Worm (Caenorhabditis elegans) whole organism, young adult: ENCODE measurements around the gene vps-16.

Experiments used
- B0019.2 ChIP-seq: fragments of 200-800 bp; sonication (Bioruptor generic); conservative IDR thresholded peaks from 2 replicates; pipeline ENCODE4 v1.3.6; 2022; ENCODE audit warnings: missing genetic modification reagents, missing genetic modification characterization, missing compliant biosample characterization
- B0035.1 ChIP-seq: sonication (generic microtip); optimal IDR thresholded peaks from 2 replicates; lab custom pipeline; 2016; ENCODE audit warnings: missing genetic modification characterization, mild to moderate bottlenecking, missing compliant biosample characterization, missing genotype, missing genetic modification reagents
- B0261.1 ChIP-seq: sonication (generic microtip); optimal IDR thresholded peaks from 2 replicates; lab custom pipeline; 2016; ENCODE audit warnings: mild to moderate bottlenecking, missing genetic modification characterization, moderate library complexity, missing compliant biosample characterization
- B0336.3 ChIP-seq: fragments of 200-800 bp; sonication (Bioruptor generic); IDR thresholded peaks from 2 replicates; pipeline ENCODE4 v1.3.6; 2022; ENCODE audit warnings: missing genetic modification characterization, missing compliant biosample characterization
- D2030.7 ChIP-seq: fragments of 200-800 bp; sonication (Bioruptor generic); IDR thresholded peaks from 2 replicates; pipeline ENCODE4 v1.3.6; 2022; ENCODE audit warnings: missing genetic modification reagents, missing genetic modification characterization, missing compliant biosample characterization
- F22D6.2 ChIP-seq: sonication (generic microtip); optimal IDR thresholded peaks from 2 replicates; lab custom pipeline; 2016; ENCODE audit warnings: mild to moderate bottlenecking, missing genetic modification characterization, missing compliant biosample characterization
- F23B12.7 ChIP-seq: sonication (generic microtip); optimal IDR thresholded peaks from 2 replicates; lab custom pipeline; 2017; ENCODE audit warnings: missing genetic modification characterization, mild to moderate bottlenecking, missing compliant biosample characterization, antibody characterized with exemption, moderate library complexity; ENCODE audit not compliant: insufficient read depth
- F39B2.1 ChIP-seq: fragments of 200-800 bp; sonication (Bioruptor generic); IDR thresholded peaks from 2 replicates; pipeline ENCODE4 v1.3.6; 2022; ENCODE audit warnings: missing genetic modification reagents, missing genetic modification characterization, missing compliant biosample characterization
- F49E8.2 ChIP-seq: sonication (generic microtip); optimal IDR thresholded peaks from 3 replicates; lab custom pipeline; 2017; ENCODE audit warnings: missing genetic modification characterization, mild to moderate bottlenecking, missing compliant biosample characterization, antibody characterized with exemption, moderate library complexity; ENCODE audit not compliant: insufficient read depth
- K11D2.4 ChIP-seq: fragments of 200-800 bp; sonication (Bioruptor generic); IDR thresholded peaks from 2 replicates; pipeline ENCODE4 v1.3.6; 2022; ENCODE audit warnings: missing genetic modification reagents, missing genetic modification characterization, missing compliant biosample characterization
- K12H6.12 ChIP-seq: fragments of 200-800 bp; sonication (Bioruptor generic); optimal IDR thresholded peaks from 2 replicates; lab custom pipeline; 2018; ENCODE audit warnings: mild to moderate bottlenecking, missing genetic modification characterization, missing compliant biosample characterization
- Y56A3A.18 ChIP-seq: fragments of 200-800 bp; sonication (Bioruptor generic); IDR thresholded peaks from 2 replicates; pipeline ENCODE4 v1.3.6; 2022; ENCODE audit warnings: missing genetic modification reagents, missing genetic modification characterization, missing compliant biosample characterization
- Y67H2A.10 ChIP-seq: fragments of 200-800 bp; sonication (Bioruptor generic); conservative IDR thresholded peaks from 2 replicates; pipeline ENCODE4 v1.3.6; 2022; ENCODE audit warnings: missing genetic modification reagents, missing genetic modification characterization, missing compliant biosample characterization
- Y95B8A.8 ChIP-seq: fragments of 200-800 bp; sonication (Bioruptor generic); IDR thresholded peaks from 2 replicates; pipeline ENCODE4 v1.3.6; 2022; ENCODE audit warnings: missing genetic modification reagents, missing genetic modification characterization, missing compliant biosample characterization
- ZK185.1 ChIP-seq: sonication (generic microtip); optimal IDR thresholded peaks from 2 replicates; lab custom pipeline; 2016; ENCODE audit warnings: mild to moderate bottlenecking, missing genetic modification characterization, missing compliant biosample characterization; ENCODE audit not compliant: poor library complexity, severe bottlenecking
- ama-1 ChIP-seq, 3 experiments: fragments of 150-350 bp in 1 of 3; sonication (generic microtip) in 2 of 3; optimal IDR thresholded peaks; 2 replicates each; lab custom pipeline; 2014 to 2018; ENCODE audit warnings: missing biosample characterization in 2 of 3, missing genetic modification characterization in 2 of 3, missing genetic modification reagents in 2 of 3
- athp-1 ChIP-seq: sonication (generic microtip); optimal IDR thresholded peaks from 2 replicates; lab custom pipeline; 2017; ENCODE audit warnings: mild to moderate bottlenecking, missing genetic modification characterization, missing compliant biosample characterization
- attf-5 ChIP-seq: fragments of 200-800 bp; sonication (Bioruptor generic); optimal IDR thresholded peaks from 2 replicates; lab custom pipeline; 2018; ENCODE audit warnings: mild to moderate bottlenecking, missing genetic modification characterization, missing compliant biosample characterization
- ccch-3 ChIP-seq: fragments of 200-800 bp; sonication (Bioruptor generic); optimal IDR thresholded peaks from 2 replicates; lab custom pipeline; 2018; ENCODE audit warnings: mild to moderate bottlenecking, missing genetic modification characterization, missing compliant biosample characterization
- cebp-1 ChIP-seq, 2 experiments: fragments of 200-800 bp in 1 of 2; sonication (Bioruptor generic) in 1 of 2; sonication (generic microtip) in 1 of 2; IDR thresholded peaks in 1 of 2; optimal IDR thresholded peaks in 1 of 2; 2 replicates each; pipeline versions ENCODE4 v1.3.6 to Lab custom; 2017 to 2022; ENCODE audit warnings: missing compliant biosample characterization in 2 of 2, missing genetic modification characterization in 2 of 2, mild to moderate bottlenecking in 1 of 2, missing genetic modification reagents in 1 of 2, moderate library complexity in 1 of 2
- ceh-27 ChIP-seq: fragments of 200-800 bp; sonication (Bioruptor generic); optimal IDR thresholded peaks from 2 replicates; lab custom pipeline; 2018; ENCODE audit warnings: mild to moderate bottlenecking, missing genetic modification characterization, moderate library complexity, missing compliant biosample characterization
- ceh-79 ChIP-seq: sonication (generic microtip); optimal IDR thresholded peaks from 2 replicates; lab custom pipeline; 2017; ENCODE audit warnings: mild to moderate bottlenecking, missing genetic modification characterization, missing compliant biosample characterization
- ceh-91 ChIP-seq: fragments of 200-800 bp; sonication (Bioruptor generic); IDR thresholded peaks from 2 replicates; pipeline ENCODE4 v1.3.6; 2022; ENCODE audit warnings: missing genetic modification reagents, missing genetic modification characterization, missing compliant biosample characterization
- dpff-1 ChIP-seq: sonication (generic microtip); optimal IDR thresholded peaks from 2 replicates; lab custom pipeline; 2017; ENCODE audit warnings: mild to moderate bottlenecking, missing genetic modification characterization, missing compliant biosample characterization
- dpl-1 ChIP-seq: fragments of 150-350 bp; optimal IDR thresholded peaks from 2 replicates; lab custom pipeline; 2014; ENCODE audit warnings: missing biosample characterization, missing genetic modification reagents, missing genetic modification characterization
- egrh-3 ChIP-seq: fragments of 200-800 bp; sonication (Bioruptor generic); IDR thresholded peaks from 2 replicates; pipeline ENCODE4 v1.3.6; 2022; ENCODE audit warnings: missing genetic modification reagents, missing genetic modification characterization, missing compliant biosample characterization
- gei-17 ChIP-seq: fragments of 200-800 bp; sonication (Bioruptor generic); optimal IDR thresholded peaks from 2 replicates; lab custom pipeline; 2018; ENCODE audit warnings: mild to moderate bottlenecking, missing genetic modification characterization, missing compliant biosample characterization
- hmg-1.2 ChIP-seq: fragments of 200-800 bp; sonication (Bioruptor generic); IDR thresholded peaks from 2 replicates; pipeline ENCODE4 v1.3.6; 2022; ENCODE audit warnings: missing genetic modification reagents, missing genetic modification characterization, missing compliant biosample characterization
- lin-26 ChIP-seq: fragments of 200-800 bp; sonication (Bioruptor generic); IDR thresholded peaks from 2 replicates; pipeline ENCODE4 v1.3.6; 2022; ENCODE audit warnings: missing genetic modification reagents, missing genetic modification characterization, missing compliant biosample characterization
- lin-35 ChIP-seq, 3 experiments: fragments of 150-350 bp in 2 of 3; sonication (generic microtip) in 1 of 3; optimal IDR thresholded peaks; 2 replicates each; lab custom pipeline; 2014 to 2018; ENCODE audit warnings: missing biosample characterization in 3 of 3, missing genetic modification characterization in 3 of 3, missing genetic modification reagents in 3 of 3
- lin-40 ChIP-seq: sonication (generic microtip); optimal IDR thresholded peaks from 2 replicates; lab custom pipeline; 2016; ENCODE audit warnings: missing genetic modification characterization, mild to moderate bottlenecking, missing compliant biosample characterization, missing genotype, missing genetic modification reagents
- lir-1 ChIP-seq: fragments of 200-800 bp; sonication (Bioruptor generic); conservative IDR thresholded peaks from 2 replicates; pipeline ENCODE4 v1.3.6; 2022; ENCODE audit warnings: missing genetic modification reagents, missing genetic modification characterization, missing compliant biosample characterization
- madf-6 ChIP-seq: fragments of 200-800 bp; sonication (Bioruptor generic); IDR thresholded peaks from 2 replicates; pipeline ENCODE4 v1.3.6; 2022; ENCODE audit warnings: missing genetic modification reagents, missing genetic modification characterization, missing compliant biosample characterization
- madf-8 ChIP-seq: fragments of 200-800 bp; sonication (Bioruptor generic); conservative IDR thresholded peaks from 2 replicates; pipeline ENCODE4 v1.3.6; 2022; ENCODE audit warnings: missing genetic modification reagents, missing genetic modification characterization, missing compliant biosample characterization
- mcd-1 ChIP-seq: fragments of 200-800 bp; sonication (Bioruptor generic); IDR thresholded peaks from 2 replicates; pipeline ENCODE4 v1.3.6; 2022; ENCODE audit warnings: missing genetic modification reagents, missing genetic modification characterization, missing compliant biosample characterization
- nfya-2 ChIP-seq: fragments of 200-800 bp; sonication (Bioruptor generic); IDR thresholded peaks from 2 replicates; pipeline ENCODE4 v1.3.6; 2022; ENCODE audit warnings: missing genetic modification reagents, missing genetic modification characterization, missing compliant biosample characterization
- nhr-120 ChIP-seq: fragments of 200-800 bp; sonication (Bioruptor generic); IDR thresholded peaks from 2 replicates; pipeline ENCODE4 v1.3.6; 2022; ENCODE audit warnings: missing genetic modification characterization, missing compliant biosample characterization
- pbrm-1 ChIP-seq: fragments of 200-800 bp; sonication (Bioruptor generic); IDR thresholded peaks from 2 replicates; pipeline ENCODE4 v1.3.6; 2022; ENCODE audit warnings: missing genetic modification reagents, missing genetic modification characterization, missing compliant biosample characterization
- rcor-1 ChIP-seq: fragments of 200-800 bp; sonication (Bioruptor generic); IDR thresholded peaks from 2 replicates; pipeline ENCODE4 v1.3.6; 2022; ENCODE audit warnings: missing genetic modification reagents, missing genetic modification characterization, missing compliant biosample characterization
- repo-1 ChIP-seq: sonication (generic microtip); optimal IDR thresholded peaks from 2 replicates; lab custom pipeline; 2017; ENCODE audit warnings: mild to moderate bottlenecking, missing genetic modification characterization, missing compliant biosample characterization
- snpc-1.1 ChIP-seq: sonication (generic microtip); optimal IDR thresholded peaks from 2 replicates; lab custom pipeline; 2017; ENCODE audit warnings: missing genetic modification characterization, mild to moderate bottlenecking, missing compliant biosample characterization, antibody characterized with exemption, moderate library complexity, missing genotype, missing genetic modification reagents; ENCODE audit not compliant: insufficient read depth
- snpc-1.3 ChIP-seq: sonication (generic microtip); optimal IDR thresholded peaks from 2 replicates; lab custom pipeline; 2017; ENCODE audit warnings: missing genetic modification characterization, mild to moderate bottlenecking, missing compliant biosample characterization, antibody characterized with exemption, moderate library complexity, missing genotype, missing genetic modification reagents; ENCODE audit not compliant: insufficient read depth
- snpc-4 ChIP-seq, 5 experiments: fragments of 150-350 bp in 1 of 5; sonication (generic microtip) in 4 of 5; optimal IDR thresholded peaks; 2 replicates each; lab custom pipeline; 2014 to 2018; ENCODE audit warnings: missing genetic modification characterization in 5 of 5, missing biosample characterization in 3 of 5, antibody characterized with exemption in 2 of 5, mild to moderate bottlenecking in 2 of 5, missing compliant biosample characterization in 2 of 5, missing genotype in 2 of 5, moderate library complexity in 2 of 5, missing genetic modification reagents in 1 of 5
- ztf-18 ChIP-seq: sonication (generic microtip); optimal IDR thresholded peaks from 2 replicates; lab custom pipeline; 2016; ENCODE audit warnings: missing genotype, mild to moderate bottlenecking, missing genetic modification characterization, missing compliant biosample characterization
- ztf-26 ChIP-seq: sonication (generic microtip); optimal IDR thresholded peaks from 2 replicates; lab custom pipeline; 2017; ENCODE audit warnings: missing genetic modification characterization, missing compliant biosample characterization
- ztf-28 ChIP-seq: fragments of 200-800 bp; sonication (Bioruptor generic); IDR thresholded peaks from 2 replicates; pipeline ENCODE4 v1.3.6; 2022; ENCODE audit warnings: missing genetic modification reagents, missing genetic modification characterization, missing compliant biosample characterization

The vps-16 gene

ce11 chrIII:6431766-6432228, 1.2 kb upstream of the vps-16 start, which contains the start of the genes mrps-17 and txdc-9:
TSS of gene mrps-17 (minus strand) at chrIII:6431798.
TSS of gene txdc-9 (plus strand) at chrIII:6432178.
- no peak for TF ChIP-seq Y67H2A.10 (GFP tag; lab: Robert Waterston, UW)
- no peak for TF ChIP-seq K11D2.4 (GFP tag; lab: Robert Waterston, UW)
- peak; percentile 16; the same call in 1 of the 2 replicates for TF ChIP-seq madf-6
- TF ChIP-seq egrh-3 (GFP tag; lab: Robert Waterston, UW) = no peak
- no peak for TF ChIP-seq B0035.1 (tag; lab: Kevin White, UChicago)
- TF ChIP-seq ceh-79 (tag; lab: Kevin White, UChicago) = no peak
- TF ChIP-seq B0261.1 (tag; lab: Kevin White, UChicago) = no peak
- TF ChIP-seq ceh-27 (GFP tag; lab: Kevin White, UChicago) = peak; percentile 55
- peak; percentile 47; the same call in 1 of the 2 replicates for TF ChIP-seq hmg-1.2 (GFP tag; lab: Robert Waterston, UW)
- TF ChIP-seq nfya-2 (GFP tag; lab: Robert Waterston, UW) = no peak
- peak; percentile 70 for TF ChIP-seq snpc-1.3 (tag; lab: Kevin White, UChicago)
- TF ChIP-seq ama-1 (optimal IDR thresholded peaks at IDR 0.05; lab: Kevin White, UChicago) = no peak
- peak in 1 of 2 experiments; percentile 13 for TF ChIP-seq ama-1 (GFP tag; optimal IDR thresholded peaks at IDR 0.05; lab: Kevin White, UChicago)
- no peak for TF ChIP-seq snpc-4 (GFP tag; optimal IDR thresholded peaks at IDR 0.05; lab: Kevin White, UChicago)
- peak in 1 of 4 experiments; percentile 35 for TF ChIP-seq snpc-4 (tag; optimal IDR thresholded peaks at IDR 0.05; lab: Kevin White, UChicago)
- TF ChIP-seq ceh-91 (GFP tag; lab: Robert Waterston, UW) = no peak
- no peak for TF ChIP-seq F39B2.1 (GFP tag; lab: Robert Waterston, UW)
- TF ChIP-seq Y95B8A.8 (GFP tag; lab: Robert Waterston, UW) = no peak
- TF ChIP-seq lin-40 (tag; lab: Kevin White, UChicago) = peak; percentile 33
- TF ChIP-seq F49E8.2 (tag; lab: Kevin White, UChicago) = no peak
- TF ChIP-seq ccch-3 (GFP tag; lab: Kevin White, UChicago) = no peak
- TF ChIP-seq mcd-1 (GFP tag; lab: Robert Waterston, UW) = peak; percentile 82
- peak; percentile 27 for TF ChIP-seq snpc-1.1
- TF ChIP-seq B0019.2 (GFP tag; lab: Robert Waterston, UW) = 0 out of 2 replicates have a peak, but pooled peaks have one; percentile 39
- TF ChIP-seq cebp-1 (GFP tag; IDR thresholded peaks at IDR 0.05; lab: Robert Waterston, UW) = no peak
- TF ChIP-seq cebp-1 (tag; optimal IDR thresholded peaks at IDR 0.05; lab: Kevin White, UChicago) = peak; percentile 48
- peak; percentile 85 for TF ChIP-seq F23B12.7
- no peak for TF ChIP-seq madf-8 (GFP tag; lab: Robert Waterston, UW)
- no peak for TF ChIP-seq dpff-1 (tag; lab: Kevin White, UChicago)
- no peak for TF ChIP-seq lir-1 (GFP tag; lab: Robert Waterston, UW)
- TF ChIP-seq ztf-26 = no peak
- TF ChIP-seq Y56A3A.18 (GFP tag; lab: Robert Waterston, UW) = no peak
- no peak for TF ChIP-seq ztf-28
- peak; percentile 55 for TF ChIP-seq ztf-18 (tag; lab: Kevin White, UChicago)
- no peak for TF ChIP-seq athp-1
- TF ChIP-seq K12H6.12 (tag; lab: Kevin White, UChicago) = no peak
- no peak for TF ChIP-seq B0336.3 (GFP tag; lab: Robert Waterston, UW)
- no peak for TF ChIP-seq gei-17 (GFP tag; lab: Kevin White, UChicago)
- 0 out of 2 replicates have a peak, but pooled peaks have one; percentile 19 for TF ChIP-seq D2030.7 (GFP tag; lab: Robert Waterston, UW)
- TF ChIP-seq attf-5 = peak; percentile 71
- peak; percentile 5 for TF ChIP-seq ZK185.1 (tag; lab: Kevin White, UChicago)
- TF ChIP-seq lin-26 (GFP tag; lab: Robert Waterston, UW) = no peak
- no peak for TF ChIP-seq F22D6.2
- no peak for TF ChIP-seq rcor-1 (GFP tag; lab: Robert Waterston, UW)
- TF ChIP-seq nhr-120 (GFP tag; lab: Robert Waterston, UW) = no peak
- peak; percentile 36 for TF ChIP-seq dpl-1 (GFP tag; lab: Kevin White, UChicago)
- TF ChIP-seq pbrm-1 (GFP tag; lab: Robert Waterston, UW) = no peak
- TF ChIP-seq repo-1 (tag; lab: Kevin White, UChicago) = no peak
- peak in 1 of 3 experiments; percentile 67 for TF ChIP-seq lin-35 (GFP tag; optimal IDR thresholded peaks at IDR 0.05; lab: Kevin White, UChicago)
